Worm (Caenorhabditis elegans): ENCODE results near the gene Y45F3A.9.

DNA sequence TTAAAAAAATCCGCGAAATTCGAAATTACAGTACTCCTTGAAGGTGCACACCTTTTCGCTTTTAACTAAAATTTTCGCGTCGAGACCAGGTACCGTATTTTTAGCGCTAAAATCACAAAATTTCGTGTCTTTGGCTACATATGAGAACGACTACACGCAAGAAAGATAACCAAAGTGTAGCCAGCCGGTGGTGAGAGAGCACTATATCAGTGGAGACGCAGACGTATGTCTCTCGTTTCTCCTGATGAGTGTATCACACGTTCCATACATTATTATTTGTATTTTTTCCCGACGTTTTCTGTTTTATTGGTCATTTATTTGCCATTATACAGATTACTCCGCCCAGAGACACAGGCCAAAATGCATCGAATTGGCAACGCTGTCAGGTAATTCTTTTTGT, 29.0 kb downstream of the Y45F3A.9 start, which contains the start of gene acdh-11:
- TF ChIP-seq pes-1 (GFP tag; IDR thresholded peaks at IDR 0.05) (no peak), ama-1 (optimal IDR thresholded peaks at IDR 0.05) (no peak), B0310.2 (tag; optimal IDR thresholded peaks at IDR 0.05) (no peak), F13C5.2 (tag; optimal IDR thresholded peaks at IDR 0.05) (no peak), flt-1 (GFP tag; IDR thresholded peaks at IDR 0.05) (no peak), hmbx-1 (tag; optimal IDR thresholded peaks at IDR 0.05) (no peak), ceh-36 (tag; optimal IDR thresholded peaks at IDR 0.05) (no peak)

Measured in whole organism, early embryonic.